Worm (Caenorhabditis elegans): ENCODE data around the gene nhr-164.

nhr-164 gene

ce11 chrV:15189567-15189966 is 46.0 kb downstream of the nhr-164 start, which contains the start of gene cyn-3 (continued):
- TF ChIP-seq attf-5 (GFP tag; optimal IDR thresholded peaks at IDR 0.05), result peak; percentile 83
- TF ChIP-seq Y53G8AR.9 (GFP tag; conservative IDR thresholded peaks at IDR 0.05), result peak; percentile 59; the same call in 1 of the 2 replicates
- peak; percentile 54 for TF ChIP-seq hmg-1.2 (GFP tag; IDR thresholded peaks at IDR 0.05)
- TF ChIP-seq ztf-18 (tag; optimal IDR thresholded peaks at IDR 0.05), result peak; percentile 14
- no peak for TF ChIP-seq nhr-80 (tag; optimal IDR thresholded peaks at IDR 0.05)
- peak; percentile 44 for TF ChIP-seq lsl-1 (GFP tag; optimal IDR thresholded peaks at IDR 0.05)
- TF ChIP-seq dpl-1 (GFP tag; optimal IDR thresholded peaks at IDR 0.05), result peak; percentile 89
- no peak for TF ChIP-seq ceh-40 (GFP tag; IDR thresholded peaks at IDR 0.05)
- peak; percentile 41; the same call in 1 of the 2 replicates for TF ChIP-seq pbrm-1 (GFP tag; IDR thresholded peaks at IDR 0.05)
- TF ChIP-seq tlf-1 (GFP tag; optimal IDR thresholded peaks at IDR 0.05), result peak; percentile 46
- TF ChIP-seq die-1 (tag; optimal IDR thresholded peaks at IDR 0.05), result no peak
- TF ChIP-seq nhr-27 (tag; optimal IDR thresholded peaks at IDR 0.05), result no peak
- peak; percentile 50 for TF ChIP-seq ztf-26 (tag; optimal IDR thresholded peaks at IDR 0.05)
- no peak; the same call in 1 of the 2 replicates for TF ChIP-seq ztf-6 (GFP tag; IDR thresholded peaks at IDR 0.05)
- no peak; the same call in 1 of the 2 replicates for TF ChIP-seq C06A6.2 (GFP tag; conservative IDR thresholded peaks at IDR 0.05)
- TF ChIP-seq madf-8 (GFP tag; conservative IDR thresholded peaks at IDR 0.05), result peak; percentile 54
- peak; percentile 72 for TF ChIP-seq snpc-1.3 (tag; optimal IDR thresholded peaks at IDR 0.05; ENCODE audit: insufficient read depth)
- TF ChIP-seq F23B12.7 (tag; optimal IDR thresholded peaks at IDR 0.05; ENCODE audit: insufficient read depth), result peak; percentile 90
- TF ChIP-seq aptf-3 (GFP tag; IDR thresholded peaks at IDR 0.05), result no peak
- TF ChIP-seq dpff-1 (tag; optimal IDR thresholded peaks at IDR 0.05), result no peak
- TF ChIP-seq madf-6 (GFP tag; IDR thresholded peaks at IDR 0.05), result peak; percentile 85
- peak; percentile 49; the same call in 1 of the 2 replicates for TF ChIP-seq D2030.7 (GFP tag; IDR thresholded peaks at IDR 0.05)
- no peak for TF ChIP-seq cebp-1 (GFP tag; IDR thresholded peaks at IDR 0.05)
- TF ChIP-seq cebp-1 (tag; optimal IDR thresholded peaks at IDR 0.05), result peak; percentile 67
- peak; percentile 74 for TF ChIP-seq ZK185.1 (tag; optimal IDR thresholded peaks at IDR 0.05; ENCODE audit: poor library complexity, severe bottlenecking)
- peak; percentile 13 for TF ChIP-seq B0261.1 (tag; optimal IDR thresholded peaks at IDR 0.05)
- TF ChIP-seq rcor-1 (GFP tag; IDR thresholded peaks at IDR 0.05), result peak; percentile 65; the same call in 1 of the 2 replicates
- TF ChIP-seq lin-40 (tag; optimal IDR thresholded peaks at IDR 0.05), result peak; percentile 76
- TF ChIP-seq ztf-25 (GFP tag; IDR thresholded peaks at IDR 0.05), result no peak
- TF ChIP-seq nfya-1 (tag; optimal IDR thresholded peaks at IDR 0.05; ENCODE audit: borderline replicate concordance, insufficient read depth), result no peak
- TF ChIP-seq hsf-1 (GFP tag; IDR thresholded peaks at IDR 0.05), result peak; percentile 88
- TF ChIP-seq dox-1 (GFP tag; IDR thresholded peaks at IDR 0.05), result peak; percentile 75
- TF ChIP-seq nfyb-1 (GFP tag; IDR thresholded peaks at IDR 0.05), result peak; percentile 91
- TF ChIP-seq ceh-100 (GFP tag; IDR thresholded peaks at IDR 0.05), result peak; percentile 71
- TF ChIP-seq sea-2 (GFP tag; IDR thresholded peaks at IDR 0.05), result no peak
- peak; percentile 45 for TF ChIP-seq K12H6.12 (tag; optimal IDR thresholded peaks at IDR 0.05)
- TF ChIP-seq ekl-4 (GFP tag; IDR thresholded peaks at IDR 0.05), result peak; percentile 71; the same call in 1 of the 2 replicates
- TF ChIP-seq attf-3 (GFP tag; conservative IDR thresholded peaks at IDR 0.05), result 0 out of 2 replicates have a peak, but pooled peaks have one; percentile 39
- peak; percentile 67 for TF ChIP-seq ceh-91 (GFP tag; IDR thresholded peaks at IDR 0.05)
- peak; percentile 47 for TF ChIP-seq F33H1.4 (GFP tag; IDR thresholded peaks at IDR 0.05)
- no peak for TF ChIP-seq F22D6.2 (tag; optimal IDR thresholded peaks at IDR 0.05)
- no peak for TF ChIP-seq zfh-2 (GFP tag; conservative IDR thresholded peaks at IDR 0.05)
- no peak for TF ChIP-seq aptf-2 (GFP tag; conservative IDR thresholded peaks at IDR 0.05)
- TF ChIP-seq B0019.2 (GFP tag; conservative IDR thresholded peaks at IDR 0.05), result no peak
- peak; percentile 34 for TF ChIP-seq ceh-27 (GFP tag; optimal IDR thresholded peaks at IDR 0.05)
- TF ChIP-seq efl-1 (GFP tag; optimal IDR thresholded peaks at IDR 0.05), result peak; percentile 90
- peak; percentile 64 to 96 (median 65) for TF ChIP-seq lin-35 (GFP tag; optimal IDR thresholded peaks at IDR 0.05)

All from whole organism, young adult.